Worm (Caenorhabditis elegans) whole organism, L4/young adult: Measurements from ENCODE around the gene aptf-1.

ENCODE experiments used
- W03F9.2 ChIP-seq: fragments of 150-350 bp; optimal IDR thresholded peaks from 2 replicates; lab custom pipeline; 2014; ENCODE audit warnings: missing biosample characterization, missing genetic modification characterization
- dao-5 ChIP-seq: sonication (generic microtip); optimal IDR thresholded peaks from 2 replicates; lab custom pipeline; 2016; ENCODE audit warnings: missing genotype, missing genetic modification characterization, moderate library complexity, missing compliant biosample characterization
- him-1 ChIP-seq: sonication (generic microtip); optimal IDR thresholded peaks from 2 replicates; lab custom pipeline; 2016; ENCODE audit warnings: missing genotype, missing genetic modification reagents, missing genetic modification characterization, missing compliant biosample characterization

DNA sequence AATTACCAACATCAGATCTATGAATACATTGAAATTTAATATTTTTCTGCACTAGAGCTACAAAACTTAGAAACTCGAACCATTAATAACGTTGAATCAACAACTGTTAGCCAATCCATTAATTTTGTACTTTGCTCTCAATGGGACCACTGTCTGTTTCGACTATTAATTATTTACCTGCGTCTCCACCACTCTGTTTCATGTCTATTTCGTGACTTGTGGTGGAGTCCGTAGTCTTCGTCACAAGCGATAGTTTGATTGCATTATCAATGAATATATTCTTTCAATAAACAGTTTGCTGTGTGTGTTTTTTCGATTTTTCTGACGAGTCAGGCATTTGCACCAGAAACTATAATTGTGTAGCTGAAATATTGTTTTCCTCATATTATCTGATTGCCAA, 31.6 kb downstream of the aptf-1 start:
- no peak for TF ChIP-seq him-1 (tag; lab: Kevin White, UChicago)
- TF ChIP-seq dao-5 (tag; lab: Kevin White, UChicago): no peak
- TF ChIP-seq W03F9.2 (tag; lab: Kevin White, UChicago): no peak
